Worm (Caenorhabditis elegans) whole organism, L3 larva: ENCODE results near the gene dmsr-3.
A peak's percentile ranks its signal among the peaks of the same experiment; 100 is the strongest.

Source experiments
- R02D3.7 ChIP-seq: fragments of 150-350 bp; optimal IDR thresholded peaks from 2 replicates; lab custom pipeline; 2014; ENCODE audit warnings: missing biosample characterization, missing genetic modification characterization
- ZK546.5 ChIP-seq: sonication (generic microtip); optimal IDR thresholded peaks from 2 replicates; lab custom pipeline; 2017; ENCODE audit warnings: missing biosample characterization, missing genetic modification characterization
- ama-1 ChIP-seq: fragments of 150-350 bp; optimal IDR thresholded peaks from 2 replicates; lab custom pipeline; 2018
- ceh-16 ChIP-seq: sonication (generic microtip); optimal IDR thresholded peaks from 2 replicates; lab custom pipeline; 2017; ENCODE audit warnings: missing biosample characterization, missing genetic modification characterization
- ceh-28 ChIP-seq: fragments of 150-350 bp; optimal IDR thresholded peaks from 2 replicates; lab custom pipeline; 2014; ENCODE audit warnings: missing biosample characterization, missing genetic modification reagents, missing genetic modification characterization
- ceh-82 ChIP-seq: fragments of 150-350 bp; optimal IDR thresholded peaks from 2 replicates; lab custom pipeline; 2014; ENCODE audit warnings: missing biosample characterization, missing genetic modification characterization
- egl-27 ChIP-seq: sonication (generic microtip); optimal IDR thresholded peaks from 4 replicates; lab custom pipeline; 2017; ENCODE audit warnings: missing biosample characterization, missing genetic modification reagents, missing genetic modification characterization
- elt-1 ChIP-seq: fragments of 150-350 bp; optimal IDR thresholded peaks from 2 replicates; lab custom pipeline; 2014; ENCODE audit warnings: missing biosample characterization, missing genetic modification characterization
- elt-2 ChIP-seq: sonication (generic microtip); optimal IDR thresholded peaks from 2 replicates; lab custom pipeline; 2016; ENCODE audit warnings: missing genetic modification reagents, mild to moderate bottlenecking, missing genetic modification characterization, missing compliant biosample characterization
- eor-1 ChIP-seq, 2 experiments: fragments of 150-350 bp; optimal IDR thresholded peaks; 2 replicates each; lab custom pipeline; 2014 to 2018; ENCODE audit warnings: missing biosample characterization in 2 of 2, missing genetic modification characterization in 2 of 2
- fkh-10 ChIP-seq: sonication (generic microtip); optimal IDR thresholded peaks from 2 replicates; lab custom pipeline; 2017; ENCODE audit warnings: missing biosample characterization, missing genetic modification reagents, missing genetic modification characterization
- fkh-2 ChIP-seq: fragments of 150-350 bp; optimal IDR thresholded peaks from 2 replicates; lab custom pipeline; 2014; ENCODE audit warnings: missing biosample characterization, missing genetic modification reagents, missing genetic modification characterization
- hmg-11 ChIP-seq: sonication (generic microtip); optimal IDR thresholded peaks from 2 replicates; lab custom pipeline; 2016; ENCODE audit warnings: missing genetic modification characterization, missing compliant biosample characterization
- jun-1 ChIP-seq: fragments of 150-350 bp; optimal IDR thresholded peaks from 2 replicates; lab custom pipeline; 2014; ENCODE audit warnings: missing biosample characterization, missing genetic modification reagents, missing genetic modification characterization
- lin-15B ChIP-seq: fragments of 150-350 bp; optimal IDR thresholded peaks from 2 replicates; lab custom pipeline; 2014; ENCODE audit warnings: missing biosample characterization, missing genetic modification characterization
- lin-39 ChIP-seq: fragments of 150-350 bp; optimal IDR thresholded peaks from 2 replicates; lab custom pipeline; 2018; ENCODE audit warnings: missing biosample characterization, missing genetic modification reagents, missing genetic modification characterization
- lsy-12 ChIP-seq: sonication (generic microtip); optimal IDR thresholded peaks from 2 replicates; lab custom pipeline; 2016; ENCODE audit warnings: mild to moderate bottlenecking, missing genetic modification characterization, missing compliant biosample characterization
- mdl-1 ChIP-seq: fragments of 150-350 bp; optimal IDR thresholded peaks from 2 replicates; lab custom pipeline; 2014; ENCODE audit warnings: missing biosample characterization, missing genetic modification characterization
- mml-1 ChIP-seq: fragments of 150-350 bp; sonication (generic microtip); optimal IDR thresholded peaks from 3 replicates; lab custom pipeline; 2014; ENCODE audit warnings: missing biosample characterization, missing genetic modification characterization
- nfya-1 ChIP-seq: sonication (generic microtip); optimal IDR thresholded peaks from 2 replicates; lab custom pipeline; 2017; ENCODE audit warnings: missing genetic modification characterization, mild to moderate bottlenecking, missing compliant biosample characterization, antibody characterized with exemption, moderate library complexity; ENCODE audit not compliant: insufficient read depth
- nhr-11 ChIP-seq: fragments of 150-350 bp; optimal IDR thresholded peaks from 2 replicates; lab custom pipeline; 2014; ENCODE audit warnings: missing biosample characterization, missing genetic modification characterization
- nhr-12 ChIP-seq: fragments of 150-350 bp; optimal IDR thresholded peaks from 2 replicates; lab custom pipeline; 2014; ENCODE audit warnings: missing biosample characterization, missing genetic modification characterization
- nhr-23 ChIP-seq: fragments of 150-350 bp; optimal IDR thresholded peaks from 2 replicates; lab custom pipeline; 2014; ENCODE audit warnings: missing biosample characterization, missing genetic modification reagents, missing genetic modification characterization
- nhr-237 ChIP-seq: fragments of 150-350 bp; optimal IDR thresholded peaks from 2 replicates; lab custom pipeline; 2014; ENCODE audit warnings: missing biosample characterization, missing genetic modification characterization
- nhr-25 ChIP-seq: sonication (generic microtip); optimal IDR thresholded peaks from 2 replicates; lab custom pipeline; 2017; ENCODE audit warnings: missing biosample characterization, missing genetic modification characterization
- nhr-28 ChIP-seq: fragments of 150-350 bp; optimal IDR thresholded peaks from 2 replicates; lab custom pipeline; 2014; ENCODE audit warnings: missing biosample characterization, missing genetic modification characterization
- nhr-43 ChIP-seq: sonication (generic microtip); optimal IDR thresholded peaks from 2 replicates; lab custom pipeline; 2016; ENCODE audit warnings: mild to moderate bottlenecking, missing genetic modification characterization, missing compliant biosample characterization; ENCODE audit not compliant: poor library complexity, severe bottlenecking
- nhr-67 ChIP-seq: fragments of 150-350 bp; optimal IDR thresholded peaks from 2 replicates; lab custom pipeline; 2014; ENCODE audit warnings: missing biosample characterization, missing genetic modification characterization
- nhr-76 ChIP-seq: fragments of 150-350 bp; sonication (generic microtip); optimal IDR thresholded peaks from 5 replicates; lab custom pipeline; 2014; ENCODE audit warnings: missing biosample characterization, missing genetic modification characterization
- nhr-77 ChIP-seq: fragments of 150-350 bp; optimal IDR thresholded peaks from 2 replicates; lab custom pipeline; 2014; ENCODE audit warnings: missing biosample characterization, missing genetic modification characterization
- pha-4 ChIP-seq: fragments of 150-350 bp; optimal IDR thresholded peaks from 2 replicates; lab custom pipeline; 2014; ENCODE audit warnings: missing biosample characterization, missing genetic modification reagents, missing genetic modification characterization
- pqm-1 ChIP-seq: fragments of 150-350 bp; optimal IDR thresholded peaks from 2 replicates; lab custom pipeline; 2017; ENCODE audit warnings: missing biosample characterization, missing genetic modification characterization, inconsistent platforms
- sea-2 ChIP-seq: fragments of 150-350 bp; sonication (generic microtip); optimal IDR thresholded peaks from 4 replicates; lab custom pipeline; 2014; ENCODE audit warnings: missing biosample characterization, missing genetic modification reagents, missing genetic modification characterization
- skn-1 ChIP-seq: fragments of 150-350 bp; optimal IDR thresholded peaks from 2 replicates; lab custom pipeline; 2014; ENCODE audit warnings: missing biosample characterization, missing genetic modification characterization
- snpc-4 ChIP-seq: fragments of 150-350 bp; optimal IDR thresholded peaks from 2 replicates; lab custom pipeline; 2014; ENCODE audit warnings: missing biosample characterization, missing genetic modification characterization
- tbx-2 ChIP-seq: sonication (generic microtip); optimal IDR thresholded peaks from 2 replicates; lab custom pipeline; 2016; ENCODE audit warnings: mild to moderate bottlenecking, missing genetic modification characterization, missing compliant biosample characterization
- unc-39 ChIP-seq: sonication (generic microtip); optimal IDR thresholded peaks from 4 replicates; lab custom pipeline; 2017; ENCODE audit warnings: missing biosample characterization, missing genetic modification characterization
- unc-62 ChIP-seq: fragments of 150-350 bp; sonication (generic microtip); optimal IDR thresholded peaks from 4 replicates; lab custom pipeline; 2014; ENCODE audit warnings: missing biosample characterization, missing genetic modification reagents, missing genetic modification characterization
- zag-1 ChIP-seq: fragments of 150-350 bp; optimal IDR thresholded peaks from 2 replicates; lab custom pipeline; 2014; ENCODE audit warnings: missing biosample characterization, missing genetic modification characterization
- ztf-11 ChIP-seq: fragments of 150-350 bp; optimal IDR thresholded peaks from 2 replicates; lab custom pipeline; 2014; ENCODE audit warnings: missing biosample characterization, missing genetic modification characterization
- ztf-4 ChIP-seq: fragments of 150-350 bp; optimal IDR thresholded peaks from 2 replicates; lab custom pipeline; 2014; ENCODE audit warnings: missing biosample characterization, missing genetic modification characterization

Gene dmsr-3

DNA sequence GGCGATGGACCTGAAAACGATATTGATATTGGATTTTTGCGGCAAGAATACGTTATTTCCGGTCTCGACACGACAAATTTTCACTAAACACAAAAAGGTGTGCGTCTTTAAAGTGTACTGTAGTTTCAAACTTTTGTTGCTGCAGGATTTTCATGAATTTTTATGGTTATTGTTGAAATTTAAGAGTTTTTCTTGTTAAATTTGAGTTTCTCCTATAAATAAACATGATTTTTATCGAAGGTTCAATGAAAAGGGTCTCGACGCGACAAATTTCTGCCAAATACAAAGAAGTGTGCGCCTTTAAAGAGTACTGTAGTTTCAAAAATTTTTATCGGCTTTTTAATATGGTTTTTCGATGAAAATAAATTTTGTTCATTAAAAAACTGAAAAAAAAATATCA, 16.0 kb downstream of the dmsr-3 start:
- no peak for TF ChIP-seq mml-1
- no peak for TF ChIP-seq snpc-4
- TF ChIP-seq unc-62 = no peak
- no peak for TF ChIP-seq nhr-12
- TF ChIP-seq lsy-12 = no peak
- no peak for TF ChIP-seq sea-2 (GFP tag; lab: Kevin White, UChicago)
- TF ChIP-seq nhr-25 (tag; lab: Kevin White, UChicago) = no peak
- TF ChIP-seq ztf-4 (tag; lab: Kevin White, UChicago) = no peak
- TF ChIP-seq nhr-77 (tag; lab: Kevin White, UChicago) = no peak
- no peak for TF ChIP-seq nhr-76 (tag; lab: Kevin White, UChicago)
- no peak for TF ChIP-seq ZK546.5 (tag; lab: Kevin White, UChicago)
- TF ChIP-seq fkh-2 (tag; lab: Kevin White, UChicago) = no peak
- no peak for TF ChIP-seq fkh-10 (GFP tag; lab: Kevin White, UChicago)
- TF ChIP-seq pqm-1 (tag; lab: Kevin White, UChicago) = no peak

DNA sequence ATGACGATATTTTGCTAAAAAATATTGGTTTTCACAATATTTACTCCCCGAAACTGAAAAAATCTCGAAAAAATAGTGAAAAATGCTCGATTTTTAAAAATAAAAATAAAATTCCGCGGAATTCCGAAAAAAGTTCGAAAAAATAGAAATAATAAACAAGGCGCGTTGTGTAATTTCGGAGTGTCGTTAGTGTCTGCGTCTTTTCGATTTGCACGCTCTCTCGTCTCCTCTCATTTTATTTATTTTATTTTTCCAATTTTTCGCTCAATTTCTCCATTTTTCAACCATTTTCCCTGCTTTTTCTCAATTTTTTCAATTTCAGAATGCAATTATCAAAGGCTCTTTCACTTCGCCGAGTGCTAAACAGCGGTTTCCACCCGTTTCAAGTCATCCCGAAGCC, 18.0 kb downstream of the dmsr-3 start, which contains the start of gene mrpl-20:
Gene mrpl-20 (plus strand): TSS at position 323 of the 400 bp plus-strand sequence.
- TF ChIP-seq pha-4 (tag; lab: Kevin White, UChicago) (peak; percentile 63), lin-15B (tag; lab: Kevin White, UChicago) (peak; percentile 11), ceh-16 (tag; lab: Kevin White, UChicago) (no peak), mml-1 (no peak), nfya-1 (tag; lab: Kevin White, UChicago) (peak; percentile 45), zag-1 (tag; lab: Kevin White, UChicago) (no peak), nhr-67 (tag; lab: Kevin White, UChicago) (no peak), nhr-237 (tag; lab: Kevin White, UChicago) (no peak), hmg-11 (peak; percentile 72), lin-39 (tag; lab: Kevin White, UChicago) (no peak), nhr-23 (tag; lab: Kevin White, UChicago) (peak; percentile 41), nhr-76 (tag; lab: Kevin White, UChicago) (no peak)

DNA sequence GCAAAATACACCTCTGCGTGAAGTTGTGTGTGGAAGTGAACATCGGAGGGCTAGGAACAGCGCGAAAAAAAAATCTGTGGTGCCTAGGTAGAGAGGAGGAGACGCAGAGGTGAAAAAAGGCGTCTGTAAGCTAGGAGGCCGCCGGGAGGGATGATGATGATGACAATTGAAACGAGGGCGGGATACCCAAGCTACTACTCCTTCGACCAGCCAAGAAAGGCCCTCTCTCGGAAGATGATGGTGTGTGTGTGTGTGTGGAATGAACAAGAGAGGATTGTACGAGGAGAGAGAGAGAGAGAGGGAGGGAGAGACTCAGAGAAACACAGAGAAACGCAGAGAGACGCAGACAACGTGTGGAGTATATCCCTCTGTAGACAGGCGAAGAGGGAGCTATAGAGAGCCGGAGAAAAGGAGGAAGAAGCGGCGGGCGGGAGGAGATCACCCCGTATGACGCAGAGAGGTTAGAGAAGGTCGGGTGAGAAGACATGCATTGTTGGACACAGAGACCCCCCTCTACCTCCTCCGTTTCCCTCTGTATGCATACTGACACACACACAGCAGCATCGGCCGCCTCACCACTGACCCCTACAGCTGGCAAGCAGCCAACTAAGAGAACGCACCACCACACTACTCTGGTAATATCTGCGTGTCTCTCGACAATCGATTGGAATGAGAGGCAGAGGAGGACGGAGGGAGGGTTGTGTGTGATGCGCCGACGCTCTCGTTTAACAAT, 20.9 kb downstream of the dmsr-3 start:
- peak; percentile 79 for TF ChIP-seq ztf-4 (tag; lab: Kevin White, UChicago)
- TF ChIP-seq nhr-43 = peak; percentile 85
- TF ChIP-seq sea-2 (GFP tag; lab: Kevin White, UChicago) = peak; percentile 52
- peak; percentile 32 for TF ChIP-seq elt-2
- TF ChIP-seq zag-1 (tag; lab: Kevin White, UChicago) = peak; percentile 58
- no peak for TF ChIP-seq nhr-28 (tag; lab: Kevin White, UChicago)
- TF ChIP-seq nhr-25 (tag; lab: Kevin White, UChicago) = peak; percentile 88
- peak; percentile 49 for TF ChIP-seq R02D3.7
- peak; percentile 79 for TF ChIP-seq ceh-82 (tag; lab: Kevin White, UChicago)
- TF ChIP-seq lsy-12 = peak; percentile 68
- peak; percentile 29 for TF ChIP-seq pqm-1 (tag; lab: Kevin White, UChicago)
- peak; percentile 56 for TF ChIP-seq elt-1 (tag; lab: Kevin White, UChicago)
- peak; percentile 68 for TF ChIP-seq pha-4 (tag; lab: Kevin White, UChicago)
- no peak for TF ChIP-seq lin-15B (tag; lab: Kevin White, UChicago)
- peak; percentile 83 for TF ChIP-seq nfya-1 (tag; lab: Kevin White, UChicago)
- TF ChIP-seq hmg-11 = peak; percentile 90
- TF ChIP-seq ceh-28 (tag; lab: Kevin White, UChicago) = peak; percentile 92
- no peak for TF ChIP-seq fkh-2 (tag; lab: Kevin White, UChicago)
- peak; percentile 68 for TF ChIP-seq jun-1 (tag; lab: Kevin White, UChicago)
- no peak for TF ChIP-seq nhr-76 (tag; lab: Kevin White, UChicago)
- TF ChIP-seq unc-39 = no peak
- TF ChIP-seq fkh-10 (GFP tag; lab: Kevin White, UChicago) = peak; percentile 7
- TF ChIP-seq mdl-1 (tag; lab: Kevin White, UChicago) = peak; percentile 61
- no peak for TF ChIP-seq nhr-67 (tag; lab: Kevin White, UChicago)
- no peak for TF ChIP-seq ztf-11
- peak; percentile 88 for TF ChIP-seq nhr-23 (tag; lab: Kevin White, UChicago)
- TF ChIP-seq nhr-237 (tag; lab: Kevin White, UChicago) = no peak
- TF ChIP-seq skn-1 (tag; lab: Kevin White, UChicago) = no peak
- peak; percentile 87 for TF ChIP-seq snpc-4
- peak; percentile 62 for TF ChIP-seq lin-39 (tag; lab: Kevin White, UChicago)
- TF ChIP-seq ceh-16 (tag; lab: Kevin White, UChicago) = no peak
- no peak for TF ChIP-seq eor-1 (tag; optimal IDR thresholded peaks at IDR 0.05; lab: Kevin White, UChicago)
- TF ChIP-seq nhr-11 = peak; percentile 33
- TF ChIP-seq unc-62 = peak; percentile 14
- peak; percentile 18 for TF ChIP-seq ama-1 (lab: Kevin White, UChicago)
- peak; percentile 91 for TF ChIP-seq tbx-2 (tag; lab: Kevin White, UChicago)
- TF ChIP-seq nhr-12 = no peak
- TF ChIP-seq egl-27 (tag; lab: Kevin White, UChicago) = peak; percentile 2
